Fruit fly (Drosophila melanogaster) whole organism, prepupa: ENCODE data around the gene Ada1-1.

ENCODE experiments used
- CG10631 ChIP-seq: fragments of 200-800 bp; sonication (Bioruptor generic); optimal IDR thresholded peaks from 2 replicates; lab custom pipeline; 2016; ENCODE audit warnings: missing biosample characterization, missing genetic modification characterization
- CG10669 ChIP-seq: fragments of 200-800 bp; sonication (Bioruptor generic); optimal IDR thresholded peaks from 3 replicates; lab custom pipeline; 2018; ENCODE audit warnings: missing biosample characterization, mild to moderate bottlenecking, missing genetic modification characterization, moderate library complexity
- CG15336 ChIP-seq: fragments of 200-800 bp; sonication (Bioruptor generic); IDR thresholded peaks from 2 replicates; pipeline ENCODE4 v1.3.6; 2022; ENCODE audit warnings: missing biosample characterization, missing genetic modification characterization
- CG1621 ChIP-seq: fragments of 200-800 bp; sonication (Bioruptor generic); optimal IDR thresholded peaks from 3 replicates; lab custom pipeline; 2018; ENCODE audit warnings: missing biosample characterization, mild to moderate bottlenecking, missing genetic modification characterization
- CG3032 ChIP-seq: fragments of 200-800 bp; optimal IDR thresholded peaks from 2 replicates; lab custom pipeline; 2019; ENCODE audit warnings: missing biosample characterization, mild to moderate bottlenecking, missing genetic modification characterization, moderate library complexity
- CG31627 ChIP-seq: fragments of 200-800 bp; sonication (Bioruptor generic); optimal IDR thresholded peaks from 3 replicates; lab custom pipeline; 2016; ENCODE audit warnings: missing biosample characterization, missing genetic modification characterization
- CG34406 ChIP-seq: fragments of 200-800 bp; sonication (Bioruptor generic); optimal IDR thresholded peaks from 3 replicates; lab custom pipeline; 2016; ENCODE audit warnings: missing biosample characterization, missing genetic modification characterization
- CG3919 ChIP-seq: fragments of 200-800 bp; sonication (Bioruptor generic); optimal IDR thresholded peaks from 3 replicates; lab custom pipeline; 2016; ENCODE audit warnings: missing biosample characterization, missing genetic modification characterization
- CG6163 ChIP-seq: fragments of 200-800 bp; sonication (Bioruptor generic); IDR thresholded peaks from 3 replicates; pipeline ENCODE4 v1.3.6; 2022; ENCODE audit warnings: missing biosample characterization, missing genetic modification characterization
- CG6276 ChIP-seq: fragments of 200-800 bp; sonication (Bioruptor generic); optimal IDR thresholded peaks from 2 replicates; lab custom pipeline; 2017; ENCODE audit warnings: missing biosample characterization, mild to moderate bottlenecking, missing genetic modification characterization
- CG6792 ChIP-seq: fragments of 200-800 bp; sonication (Bioruptor generic); optimal IDR thresholded peaks from 3 replicates; lab custom pipeline; 2016; ENCODE audit warnings: missing biosample characterization, missing genetic modification characterization
- CG6808 ChIP-seq: fragments of 200-800 bp; sonication (Bioruptor generic); optimal IDR thresholded peaks from 3 replicates; lab custom pipeline; 2017; ENCODE audit warnings: missing biosample characterization, missing genetic modification characterization, mild to moderate bottlenecking, moderate library complexity, missing genetic modification reagents
- CG6854 ChIP-seq: fragments of 200-800 bp; sonication (Bioruptor generic); optimal IDR thresholded peaks from 2 replicates; lab custom pipeline; 2017; ENCODE audit warnings: missing biosample characterization, mild to moderate bottlenecking, missing genetic modification characterization
- CG7368 ChIP-seq: fragments of 200-800 bp; sonication (Bioruptor generic); optimal IDR thresholded peaks from 3 replicates; lab custom pipeline; 2016; ENCODE audit warnings: missing biosample characterization, missing genetic modification characterization
- CG8119 ChIP-seq: fragments of 200-800 bp; sonication (Bioruptor generic); IDR thresholded peaks from 3 replicates; pipeline ENCODE4 v1.3.6; 2022; ENCODE audit warnings: missing biosample characterization, missing genetic modification characterization
- CG8632 ChIP-seq: fragments of 200-800 bp; sonication (Bioruptor generic); optimal IDR thresholded peaks from 3 replicates; lab custom pipeline; 2016; ENCODE audit warnings: missing biosample characterization, missing genetic modification characterization
- CG9139 ChIP-seq: fragments of 200-800 bp; sonication (Bioruptor generic); optimal IDR thresholded peaks from 3 replicates; lab custom pipeline; 2017; ENCODE audit warnings: missing biosample characterization, mild to moderate bottlenecking, missing genetic modification characterization
- Eip78C ChIP-seq: fragments of 200-800 bp; sonication (Bioruptor generic); peaks from one replicate; lab custom pipeline; 2016; ENCODE audit warnings: missing biosample characterization, missing genetic modification characterization
- Ets96B ChIP-seq: fragments of 200-800 bp; optimal IDR thresholded peaks from 2 replicates; lab custom pipeline; 2019; ENCODE audit warnings: missing biosample characterization, mild to moderate bottlenecking, missing genetic modification characterization, moderate library complexity
- Hr38 ChIP-seq: sonication (Bioruptor generic); optimal IDR thresholded peaks from 2 replicates; lab custom pipeline; 2016; ENCODE audit warnings: missing biosample characterization, missing genetic modification characterization
- Hr4 ChIP-seq: fragments of 200-800 bp; sonication (Bioruptor generic); optimal IDR thresholded peaks from 3 replicates; lab custom pipeline; 2016; ENCODE audit warnings: missing biosample characterization, missing genetic modification characterization
- Lpt ChIP-seq: fragments of 200-800 bp; sonication (Bioruptor generic); optimal IDR thresholded peaks from 3 replicates; lab custom pipeline; 2016; ENCODE audit warnings: missing biosample characterization, missing genetic modification characterization
- Met ChIP-seq: fragments of 200-800 bp; sonication (Bioruptor generic); optimal IDR thresholded peaks from 3 replicates; lab custom pipeline; 2016; ENCODE audit warnings: missing biosample characterization, missing genetic modification characterization
- OdsH ChIP-seq: fragments of 200-800 bp; sonication (Bioruptor generic); optimal IDR thresholded peaks from 3 replicates; lab custom pipeline; 2016; ENCODE audit warnings: missing biosample characterization, missing genetic modification characterization
- Smox ChIP-seq: fragments of 200-800 bp; sonication (Bioruptor generic); optimal IDR thresholded peaks from 3 replicates; lab custom pipeline; 2016; ENCODE audit warnings: missing biosample characterization, missing genetic modification characterization
- Sox102F ChIP-seq: fragments of 200-800 bp; sonication (Bioruptor generic); optimal IDR thresholded peaks from 2 replicates; lab custom pipeline; 2016; ENCODE audit warnings: missing biosample characterization, mild to moderate bottlenecking, missing genetic modification characterization
- Sox15 ChIP-seq: fragments of 200-800 bp; sonication (Bioruptor generic); optimal IDR thresholded peaks from 3 replicates; lab custom pipeline; 2016; ENCODE audit warnings: missing biosample characterization, missing genetic modification characterization
- achi ChIP-seq: fragments of 200-800 bp; sonication (Bioruptor generic); optimal IDR thresholded peaks from 3 replicates; lab custom pipeline; 2016; ENCODE audit warnings: missing biosample characterization, missing genetic modification characterization
- cyc ChIP-seq: fragments of 200-800 bp; sonication (Bioruptor generic); optimal IDR thresholded peaks from 3 replicates; lab custom pipeline; 2016; ENCODE audit warnings: missing biosample characterization, missing genetic modification characterization
- dsx ChIP-seq: fragments of 200-800 bp; optimal IDR thresholded peaks from 3 replicates; lab custom pipeline; 2019; ENCODE audit warnings: missing biosample characterization, mild to moderate bottlenecking, missing genetic modification characterization, moderate library complexity; ENCODE audit not compliant: poor library complexity, severe bottlenecking
- eg ChIP-seq: fragments of 200-800 bp; sonication (Bioruptor generic); IDR thresholded peaks from 3 replicates; pipeline ENCODE4 v1.3.6; 2022; ENCODE audit warnings: missing biosample characterization, missing genetic modification characterization
- esn ChIP-seq: fragments of 200-800 bp; sonication (Bioruptor generic); optimal IDR thresholded peaks from 2 replicates; lab custom pipeline; 2016; ENCODE audit warnings: missing biosample characterization, mild to moderate bottlenecking, missing genetic modification characterization, moderate library complexity
- fd59A ChIP-seq: fragments of 200-800 bp; sonication (Bioruptor generic); optimal IDR thresholded peaks from 2 replicates; lab custom pipeline; 2017; ENCODE audit warnings: missing biosample characterization, mild to moderate bottlenecking, missing genetic modification characterization, missing genetic modification reagents
- fd85E ChIP-seq: fragments of 200-800 bp; sonication (Bioruptor generic); optimal IDR thresholded peaks from 3 replicates; lab custom pipeline; 2016; ENCODE audit warnings: missing biosample characterization, missing genetic modification characterization
- fkh ChIP-seq: fragments of 200-800 bp; sonication (Bioruptor generic); optimal IDR thresholded peaks from 3 replicates; lab custom pipeline; 2017; ENCODE audit warnings: missing biosample characterization, mild to moderate bottlenecking, missing genetic modification characterization, moderate library complexity
- lz ChIP-seq: fragments of 200-800 bp; sonication (Bioruptor generic); optimal IDR thresholded peaks from 3 replicates; lab custom pipeline; 2016; ENCODE audit warnings: missing biosample characterization, missing genetic modification characterization
- net ChIP-seq: fragments of 200-800 bp; sonication (Bioruptor generic); optimal IDR thresholded peaks from 3 replicates; lab custom pipeline; 2016; ENCODE audit warnings: missing biosample characterization, missing genetic modification characterization
- pdm3 ChIP-seq: fragments of 200-800 bp; sonication (Bioruptor generic); optimal IDR thresholded peaks from 3 replicates; lab custom pipeline; 2016; ENCODE audit warnings: missing biosample characterization, missing genetic modification characterization
- svp ChIP-seq: fragments of 200-800 bp; sonication (Bioruptor generic); peaks from one replicate; lab custom pipeline; 2016; ENCODE audit warnings: missing biosample characterization, missing genetic modification characterization
- topi ChIP-seq: fragments of 200-800 bp; sonication (Bioruptor generic); optimal IDR thresholded peaks from 3 replicates; lab custom pipeline; 2016; ENCODE audit warnings: missing biosample characterization, missing genetic modification characterization
- vri ChIP-seq: fragments of 200-800 bp; sonication (Bioruptor generic); optimal IDR thresholded peaks from 3 replicates; lab custom pipeline; 2016; ENCODE audit warnings: missing biosample characterization, mild to moderate bottlenecking, missing genetic modification characterization

Ada1-1 gene

DNA sequence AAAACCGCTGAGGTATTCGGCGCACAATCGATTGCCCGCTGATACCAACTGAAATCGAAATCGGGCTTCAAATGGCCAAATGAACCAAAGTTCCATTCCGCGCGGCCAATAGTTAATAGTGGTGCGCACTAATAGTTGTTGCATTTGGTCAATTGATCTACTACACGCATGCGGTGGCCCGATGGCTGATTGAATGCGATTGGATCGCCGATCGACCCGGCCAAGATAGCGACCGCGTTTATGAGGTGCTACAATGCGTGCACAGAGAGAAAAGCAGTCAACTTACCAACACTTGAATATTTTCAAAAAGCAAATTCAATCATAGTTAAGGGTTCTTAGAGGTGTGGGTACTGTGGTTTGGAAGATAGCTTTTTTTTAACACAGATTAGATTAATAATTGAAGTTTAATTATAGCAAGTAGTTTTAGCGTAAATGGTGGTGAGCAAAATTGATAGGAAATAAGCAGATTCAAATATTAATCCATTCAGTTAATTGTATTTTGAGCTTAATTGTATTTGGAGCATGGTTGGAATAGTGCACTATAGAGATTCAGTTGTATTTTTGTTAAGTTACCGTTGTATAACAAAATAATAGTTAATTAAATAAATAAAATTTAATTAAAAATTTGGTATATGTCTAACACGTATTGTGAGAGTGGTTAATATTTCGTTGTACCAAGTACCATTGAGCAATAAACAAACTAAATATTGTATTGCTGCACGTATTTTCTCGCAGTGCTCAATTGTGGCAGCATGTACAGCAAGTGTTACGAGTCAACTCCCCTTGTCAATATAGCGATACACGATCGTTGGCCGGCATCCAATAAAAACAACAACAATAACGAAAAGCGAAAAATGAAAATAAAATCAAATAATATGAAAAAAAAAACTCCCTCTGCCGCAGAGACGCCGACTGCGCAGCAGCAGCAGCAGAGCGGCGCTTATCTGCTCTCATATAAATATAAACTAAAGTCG, 30.1 kb downstream of the Ada1-1 start (continued):
- TF ChIP-seq OdsH (GFP tag; lab: Kevin White, UChicago) (peak; percentile 72), CG3919 (GFP tag; lab: Kevin White, UChicago) (peak; percentile 80), Hr38 (GFP tag; lab: Kevin White, UChicago) (no peak), Sox102F (GFP tag; lab: Kevin White, UChicago) (peak; percentile 43), achi (GFP tag; lab: Kevin White, UChicago) (peak; percentile 75), vri (GFP tag; lab: Kevin White, UChicago) (peak; percentile 68), CG3032 (tag; lab: Kevin White, UChicago) (peak; percentile 78), CG6854 (GFP tag; lab: Kevin White, UChicago) (peak; percentile 65), CG31627 (GFP tag; lab: Kevin White, UChicago) (peak; percentile 74), CG15336 (peak; percentile 67), CG8632 (GFP tag; lab: Kevin White, UChicago) (peak; percentile 80), net (GFP tag; lab: Kevin White, UChicago) (peak; percentile 60), Sox15 (GFP tag; lab: Kevin White, UChicago) (peak; percentile 73), CG34406 (GFP tag; lab: Kevin White, UChicago) (peak; percentile 84), fkh (GFP tag; lab: Kevin White, UChicago) (no peak), CG6792 (GFP tag; lab: Kevin White, UChicago) (peak; percentile 68), Met (GFP tag; lab: Kevin White, UChicago) (peak; percentile 64), CG9139 (GFP tag; lab: Kevin White, UChicago) (peak; percentile 91), CG6808 (GFP tag; lab: Kevin White, UChicago) (peak; percentile 85), lz (peak; percentile 75), fd59A (GFP tag; lab: Kevin White, UChicago) (peak; percentile 71), CG6276 (peak; percentile 86), Hr4 (GFP tag; lab: Kevin White, UChicago) (peak; percentile 50), Ets96B (peak; percentile 77), Lpt (GFP tag; lab: Kevin White, UChicago) (no peak), pdm3 (peak; percentile 71), Eip78C (peak; percentile 91), cyc (GFP tag; lab: Kevin White, UChicago) (peak; percentile 40), CG8119 (GFP tag; lab: Robert Waterston, UW) (peak; percentile 69; the same call in 2 of the 3 replicates), eg (GFP tag; lab: Robert Waterston, UW) (peak; percentile 91)

DNA sequence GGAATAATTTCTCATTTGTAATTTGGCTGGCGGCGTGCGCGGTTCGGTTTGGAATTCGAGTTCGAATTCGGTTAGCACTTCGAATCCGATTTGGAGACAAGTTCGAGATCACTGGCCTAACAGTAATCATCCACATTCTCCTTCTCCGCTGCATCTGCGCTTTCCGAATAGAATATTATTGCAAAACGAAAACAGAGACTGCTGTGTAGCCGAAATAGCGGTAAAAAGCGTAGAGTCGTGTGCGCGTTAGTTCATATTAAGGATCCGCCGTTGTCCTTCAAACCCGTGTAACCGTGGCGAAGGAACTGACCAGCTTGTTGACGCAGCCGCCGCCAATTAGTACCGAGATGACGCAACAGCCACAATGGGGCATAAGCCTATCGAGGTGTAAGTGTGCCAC, 30.8 kb downstream of the Ada1-1 start, which contains the start of gene dmGlut:
Gene dmGlut, plus strand, starts transcription at position 4 of the 400 bp plus-strand sequence.
- no peak for TF ChIP-seq CG10631 (GFP tag; lab: Kevin White, UChicago)
- TF ChIP-seq Ets96B, result no peak
- TF ChIP-seq CG6163 (GFP tag; lab: Robert Waterston, UW), result no peak
- TF ChIP-seq Met (GFP tag; lab: Kevin White, UChicago), result no peak
- TF ChIP-seq CG1621 (tag; lab: Kevin White, UChicago), result no peak
- TF ChIP-seq CG8632 (GFP tag; lab: Kevin White, UChicago), result no peak
- no peak for TF ChIP-seq Smox (GFP tag; lab: Kevin White, UChicago)
- TF ChIP-seq OdsH (GFP tag; lab: Kevin White, UChicago), result no peak
- TF ChIP-seq Hr4 (GFP tag; lab: Kevin White, UChicago), result no peak

DNA sequence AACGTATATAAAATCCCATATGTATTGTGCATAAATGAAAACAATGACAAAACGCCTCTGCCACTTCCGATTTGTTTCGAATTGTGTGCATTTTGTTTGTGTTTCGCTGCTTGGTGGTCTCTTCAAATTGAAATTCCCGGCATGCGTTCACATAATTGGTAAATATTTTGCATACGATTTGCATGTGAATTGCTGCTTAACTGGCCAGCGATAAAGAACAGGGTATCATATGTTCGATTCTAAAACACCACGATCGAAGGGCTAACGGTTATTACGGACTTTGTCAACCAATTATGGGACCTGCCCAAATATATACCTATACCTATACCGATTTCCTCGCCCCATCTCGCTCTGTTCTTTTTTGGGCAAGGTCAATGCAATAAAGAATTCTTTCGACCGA, 31.5 kb downstream of the Ada1-1 start:
- TF ChIP-seq esn (GFP tag; lab: Kevin White, UChicago) (no peak), CG10669 (GFP tag; lab: Kevin White, UChicago) (no peak), Eip78C (no peak), lz (no peak), CG8119 (GFP tag; lab: Robert Waterston, UW) (no peak), dsx (GFP tag; lab: Kevin White, UChicago) (no peak), Sox15 (GFP tag; lab: Kevin White, UChicago) (no peak), Met (GFP tag; lab: Kevin White, UChicago) (peak; percentile 22), CG8632 (GFP tag; lab: Kevin White, UChicago) (no peak), fd85E (GFP tag; lab: Kevin White, UChicago) (no peak), topi (GFP tag; lab: Kevin White, UChicago) (peak; percentile 2), CG7368 (GFP tag; lab: Kevin White, UChicago) (no peak), Smox (GFP tag; lab: Kevin White, UChicago) (no peak), CG6276 (no peak), svp (GFP tag; lab: Kevin White, UChicago) (peak; percentile 67)
